Worm (Caenorhabditis elegans): ENCODE measurements around the gene W09C2.8.

DNA sequence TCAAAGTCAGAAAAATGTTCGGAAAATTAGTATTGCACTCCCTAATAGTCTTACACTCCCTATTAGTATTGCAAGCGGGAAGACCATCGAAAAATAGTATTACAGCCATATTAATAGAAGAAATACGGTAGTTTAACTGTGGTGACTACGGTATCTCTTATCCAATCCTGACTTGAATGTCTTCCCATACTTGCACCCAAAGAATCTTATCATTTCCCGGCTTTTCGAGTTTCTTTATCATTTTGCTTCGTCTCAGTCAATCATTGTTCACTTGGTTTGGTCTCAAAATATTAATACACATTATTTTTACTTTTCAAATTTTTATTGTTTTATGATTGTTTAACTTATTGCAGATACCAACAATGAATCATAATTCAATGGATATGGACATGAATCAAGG lies 29.0 kb upstream of the W09C2.8 start, which contains the start of gene F58G6.3:
- no peak for TF ChIP-seq ztf-1 (GFP tag; conservative IDR thresholded peaks at IDR 0.05)
- no peak for TF ChIP-seq lin-39 (tag; optimal IDR thresholded peaks at IDR 0.05)
- TF ChIP-seq lsy-2 (tag; optimal IDR thresholded peaks at IDR 0.05) = peak in 1 of 2 experiments; percentile 5
- TF ChIP-seq ztf-11 (tag; optimal IDR thresholded peaks at IDR 0.05) = no peak
- TF ChIP-seq dmd-4 (tag; optimal IDR thresholded peaks at IDR 0.05) = no peak

Measured in whole organism, L2 larva.